Fruit fly (Drosophila melanogaster) whole organism, prepupa: ENCODE results near the gene Nlg4.

Experiments
- Blimp-1 ChIP-seq: fragments of 200-800 bp; sonication (Bioruptor generic); optimal IDR thresholded peaks from 3 replicates; lab custom pipeline; 2017; ENCODE audit warnings: missing biosample characterization, missing genetic modification characterization, mild to moderate bottlenecking, moderate library complexity, missing genetic modification reagents
- CG10631 ChIP-seq: fragments of 200-800 bp; sonication (Bioruptor generic); optimal IDR thresholded peaks from 2 replicates; lab custom pipeline; 2016; ENCODE audit warnings: missing biosample characterization, missing genetic modification characterization
- CG10669 ChIP-seq: fragments of 200-800 bp; sonication (Bioruptor generic); optimal IDR thresholded peaks from 3 replicates; lab custom pipeline; 2018; ENCODE audit warnings: missing biosample characterization, mild to moderate bottlenecking, missing genetic modification characterization, moderate library complexity
- CG11294 ChIP-seq: fragments of 200-800 bp; sonication (Bioruptor generic); IDR thresholded peaks from 2 replicates; pipeline ENCODE4 v1.3.6; 2022; ENCODE audit warnings: missing biosample characterization, missing genetic modification characterization
- CG11762 ChIP-seq: fragments of 200-800 bp; sonication (Bioruptor generic); optimal IDR thresholded peaks from 3 replicates; lab custom pipeline; 2016; ENCODE audit warnings: missing biosample characterization, missing genetic modification characterization; ENCODE audit not compliant: insufficient read depth
- CG15336 ChIP-seq: fragments of 200-800 bp; sonication (Bioruptor generic); IDR thresholded peaks from 2 replicates; pipeline ENCODE4 v1.3.6; 2022; ENCODE audit warnings: missing biosample characterization, missing genetic modification characterization
- CG1621 ChIP-seq: fragments of 200-800 bp; sonication (Bioruptor generic); optimal IDR thresholded peaks from 3 replicates; lab custom pipeline; 2018; ENCODE audit warnings: missing biosample characterization, mild to moderate bottlenecking, missing genetic modification characterization
- CG16779 ChIP-seq: fragments of 200-800 bp; sonication (Bioruptor generic); optimal IDR thresholded peaks from 3 replicates; lab custom pipeline; 2017; ENCODE audit warnings: missing biosample characterization, mild to moderate bottlenecking, missing genetic modification characterization
- CG3032 ChIP-seq: fragments of 200-800 bp; optimal IDR thresholded peaks from 2 replicates; lab custom pipeline; 2019; ENCODE audit warnings: missing biosample characterization, mild to moderate bottlenecking, missing genetic modification characterization, moderate library complexity
- CG31627 ChIP-seq: fragments of 200-800 bp; sonication (Bioruptor generic); optimal IDR thresholded peaks from 3 replicates; lab custom pipeline; 2016; ENCODE audit warnings: missing biosample characterization, missing genetic modification characterization
- CG32006 ChIP-seq: fragments of 200-800 bp; sonication (Bioruptor generic); optimal IDR thresholded peaks from 3 replicates; lab custom pipeline; 2017; ENCODE audit warnings: missing biosample characterization, mild to moderate bottlenecking, missing genetic modification characterization
- CG34406 ChIP-seq: fragments of 200-800 bp; sonication (Bioruptor generic); optimal IDR thresholded peaks from 3 replicates; lab custom pipeline; 2016; ENCODE audit warnings: missing biosample characterization, missing genetic modification characterization
- CG3919 ChIP-seq: fragments of 200-800 bp; sonication (Bioruptor generic); optimal IDR thresholded peaks from 3 replicates; lab custom pipeline; 2016; ENCODE audit warnings: missing biosample characterization, missing genetic modification characterization
- CG4318 ChIP-seq: fragments of 200-800 bp; sonication (Bioruptor generic); optimal IDR thresholded peaks from 3 replicates; lab custom pipeline; 2017; ENCODE audit warnings: missing biosample characterization, mild to moderate bottlenecking, missing genetic modification characterization
- CG6163 ChIP-seq: fragments of 200-800 bp; sonication (Bioruptor generic); IDR thresholded peaks from 3 replicates; pipeline ENCODE4 v1.3.6; 2022; ENCODE audit warnings: missing biosample characterization, missing genetic modification characterization
- CG6792 ChIP-seq: fragments of 200-800 bp; sonication (Bioruptor generic); optimal IDR thresholded peaks from 3 replicates; lab custom pipeline; 2016; ENCODE audit warnings: missing biosample characterization, missing genetic modification characterization
- CG6808 ChIP-seq: fragments of 200-800 bp; sonication (Bioruptor generic); optimal IDR thresholded peaks from 3 replicates; lab custom pipeline; 2017; ENCODE audit warnings: missing biosample characterization, missing genetic modification characterization, mild to moderate bottlenecking, moderate library complexity, missing genetic modification reagents
- CG6854 ChIP-seq: fragments of 200-800 bp; sonication (Bioruptor generic); optimal IDR thresholded peaks from 2 replicates; lab custom pipeline; 2017; ENCODE audit warnings: missing biosample characterization, mild to moderate bottlenecking, missing genetic modification characterization
- CG7368 ChIP-seq: fragments of 200-800 bp; sonication (Bioruptor generic); optimal IDR thresholded peaks from 3 replicates; lab custom pipeline; 2016; ENCODE audit warnings: missing biosample characterization, missing genetic modification characterization
- CG8119 ChIP-seq: fragments of 200-800 bp; sonication (Bioruptor generic); IDR thresholded peaks from 3 replicates; pipeline ENCODE4 v1.3.6; 2022; ENCODE audit warnings: missing biosample characterization, missing genetic modification characterization
- CG8319 ChIP-seq: fragments of 200-800 bp; sonication (Bioruptor generic); optimal IDR thresholded peaks from 3 replicates; lab custom pipeline; 2016; ENCODE audit warnings: missing biosample characterization, missing genetic modification characterization
- CG8632 ChIP-seq: fragments of 200-800 bp; sonication (Bioruptor generic); optimal IDR thresholded peaks from 3 replicates; lab custom pipeline; 2016; ENCODE audit warnings: missing biosample characterization, missing genetic modification characterization
- CG9139 ChIP-seq: fragments of 200-800 bp; sonication (Bioruptor generic); optimal IDR thresholded peaks from 3 replicates; lab custom pipeline; 2017; ENCODE audit warnings: missing biosample characterization, mild to moderate bottlenecking, missing genetic modification characterization
- Eip75B ChIP-seq: fragments of 200-800 bp; sonication (Bioruptor generic); optimal IDR thresholded peaks from 3 replicates; lab custom pipeline; 2016; ENCODE audit warnings: missing biosample characterization, missing genetic modification characterization
- Eip78C ChIP-seq: fragments of 200-800 bp; sonication (Bioruptor generic); peaks from one replicate; lab custom pipeline; 2016; ENCODE audit warnings: missing biosample characterization, missing genetic modification characterization
- Eip93F ChIP-seq: fragments of 200-800 bp; sonication (Bioruptor generic); optimal IDR thresholded peaks from 2 replicates; lab custom pipeline; 2016; ENCODE audit warnings: missing biosample characterization, mild to moderate bottlenecking, missing genetic modification characterization
- Ets21C ChIP-seq: fragments of 200-800 bp; sonication (Bioruptor generic); optimal IDR thresholded peaks from 3 replicates; lab custom pipeline; 2016; ENCODE audit warnings: missing biosample characterization, missing genetic modification characterization
- Ets96B ChIP-seq: fragments of 200-800 bp; optimal IDR thresholded peaks from 2 replicates; lab custom pipeline; 2019; ENCODE audit warnings: missing biosample characterization, mild to moderate bottlenecking, missing genetic modification characterization, moderate library complexity
- Hr39 ChIP-seq: fragments of 200-800 bp; sonication (Bioruptor generic); optimal IDR thresholded peaks from 2 replicates; lab custom pipeline; 2016; ENCODE audit warnings: missing biosample characterization, missing genetic modification characterization
- Hr4 ChIP-seq: fragments of 200-800 bp; sonication (Bioruptor generic); optimal IDR thresholded peaks from 3 replicates; lab custom pipeline; 2016; ENCODE audit warnings: missing biosample characterization, missing genetic modification characterization
- Lpt ChIP-seq: fragments of 200-800 bp; sonication (Bioruptor generic); optimal IDR thresholded peaks from 3 replicates; lab custom pipeline; 2016; ENCODE audit warnings: missing biosample characterization, missing genetic modification characterization
- Met ChIP-seq: fragments of 200-800 bp; sonication (Bioruptor generic); optimal IDR thresholded peaks from 3 replicates; lab custom pipeline; 2016; ENCODE audit warnings: missing biosample characterization, missing genetic modification characterization
- OdsH ChIP-seq: fragments of 200-800 bp; sonication (Bioruptor generic); optimal IDR thresholded peaks from 3 replicates; lab custom pipeline; 2016; ENCODE audit warnings: missing biosample characterization, missing genetic modification characterization
- Smox ChIP-seq: fragments of 200-800 bp; sonication (Bioruptor generic); optimal IDR thresholded peaks from 3 replicates; lab custom pipeline; 2016; ENCODE audit warnings: missing biosample characterization, missing genetic modification characterization
- Sox102F ChIP-seq: fragments of 200-800 bp; sonication (Bioruptor generic); optimal IDR thresholded peaks from 2 replicates; lab custom pipeline; 2016; ENCODE audit warnings: missing biosample characterization, mild to moderate bottlenecking, missing genetic modification characterization
- Sox14 ChIP-seq: fragments of 200-800 bp; sonication (Bioruptor generic); optimal IDR thresholded peaks from 3 replicates; lab custom pipeline; 2016; ENCODE audit warnings: missing biosample characterization, missing genetic modification characterization
- achi ChIP-seq: fragments of 200-800 bp; sonication (Bioruptor generic); optimal IDR thresholded peaks from 3 replicates; lab custom pipeline; 2016; ENCODE audit warnings: missing biosample characterization, missing genetic modification characterization
- acj6 ChIP-seq: fragments of 200-800 bp; sonication (Bioruptor generic); optimal IDR thresholded peaks from 3 replicates; lab custom pipeline; 2016; ENCODE audit warnings: missing biosample characterization, missing genetic modification characterization
- cyc ChIP-seq: fragments of 200-800 bp; sonication (Bioruptor generic); optimal IDR thresholded peaks from 3 replicates; lab custom pipeline; 2016; ENCODE audit warnings: missing biosample characterization, missing genetic modification characterization
- dac ChIP-seq: fragments of 200-800 bp; sonication (Bioruptor generic); optimal IDR thresholded peaks from 2 replicates; lab custom pipeline; 2017; ENCODE audit warnings: missing biosample characterization, mild to moderate bottlenecking, missing genetic modification characterization
- dsx ChIP-seq: fragments of 200-800 bp; optimal IDR thresholded peaks from 3 replicates; lab custom pipeline; 2019; ENCODE audit warnings: missing biosample characterization, mild to moderate bottlenecking, missing genetic modification characterization, moderate library complexity; ENCODE audit not compliant: poor library complexity, severe bottlenecking
- eg ChIP-seq: fragments of 200-800 bp; sonication (Bioruptor generic); IDR thresholded peaks from 3 replicates; pipeline ENCODE4 v1.3.6; 2022; ENCODE audit warnings: missing biosample characterization, missing genetic modification characterization
- esn ChIP-seq: fragments of 200-800 bp; sonication (Bioruptor generic); optimal IDR thresholded peaks from 2 replicates; lab custom pipeline; 2016; ENCODE audit warnings: missing biosample characterization, mild to moderate bottlenecking, missing genetic modification characterization, moderate library complexity
- fd59A ChIP-seq: fragments of 200-800 bp; sonication (Bioruptor generic); optimal IDR thresholded peaks from 2 replicates; lab custom pipeline; 2017; ENCODE audit warnings: missing biosample characterization, mild to moderate bottlenecking, missing genetic modification characterization, missing genetic modification reagents
- fd85E ChIP-seq: fragments of 200-800 bp; sonication (Bioruptor generic); optimal IDR thresholded peaks from 3 replicates; lab custom pipeline; 2016; ENCODE audit warnings: missing biosample characterization, missing genetic modification characterization
- net ChIP-seq: fragments of 200-800 bp; sonication (Bioruptor generic); optimal IDR thresholded peaks from 3 replicates; lab custom pipeline; 2016; ENCODE audit warnings: missing biosample characterization, missing genetic modification characterization
- pdm3 ChIP-seq: fragments of 200-800 bp; sonication (Bioruptor generic); optimal IDR thresholded peaks from 3 replicates; lab custom pipeline; 2016; ENCODE audit warnings: missing biosample characterization, missing genetic modification characterization
- salr ChIP-seq, 2 experiments: fragments of 200-800 bp; sonication (Bioruptor generic); optimal IDR thresholded peaks; 3 replicates each; lab custom pipeline; 2016 to 2018; ENCODE audit warnings: missing biosample characterization in 2 of 2, missing genetic modification characterization in 2 of 2, mild to moderate bottlenecking in 1 of 2
- spab ChIP-seq: fragments of 200-800 bp; sonication (Bioruptor generic); optimal IDR thresholded peaks from 2 replicates; lab custom pipeline; 2017; ENCODE audit warnings: missing biosample characterization, mild to moderate bottlenecking, missing genetic modification characterization, missing genetic modification reagents
- ss ChIP-seq, 2 experiments: fragments of 200-800 bp; sonication (Bioruptor generic); optimal IDR thresholded peaks; 2 replicates in 1 of 2; 3 replicates in 1 of 2; lab custom pipeline; 2017 to 2018; ENCODE audit warnings: mild to moderate bottlenecking in 2 of 2, missing biosample characterization in 2 of 2, missing genetic modification characterization in 2 of 2, moderate library complexity in 1 of 2
- svp ChIP-seq: fragments of 200-800 bp; sonication (Bioruptor generic); peaks from one replicate; lab custom pipeline; 2016; ENCODE audit warnings: missing biosample characterization, missing genetic modification characterization
- topi ChIP-seq: fragments of 200-800 bp; sonication (Bioruptor generic); optimal IDR thresholded peaks from 3 replicates; lab custom pipeline; 2016; ENCODE audit warnings: missing biosample characterization, missing genetic modification characterization
- vri ChIP-seq: fragments of 200-800 bp; sonication (Bioruptor generic); optimal IDR thresholded peaks from 3 replicates; lab custom pipeline; 2016; ENCODE audit warnings: missing biosample characterization, mild to moderate bottlenecking, missing genetic modification characterization

Gene Nlg4

dm6 chr3R:20264770-20265169 lies 60.2 kb downstream of the Nlg4 start:
- TF ChIP-seq Ets21C (GFP tag; lab: Kevin White, UChicago) (no peak), CG6792 (GFP tag; lab: Kevin White, UChicago) (no peak), CG6808 (GFP tag; lab: Kevin White, UChicago) (peak; percentile 43), CG11762 (GFP tag; lab: Kevin White, UChicago) (no peak), CG34406 (GFP tag; lab: Kevin White, UChicago) (no peak), CG10669 (GFP tag; lab: Kevin White, UChicago) (peak; percentile 18), Lpt (GFP tag; lab: Kevin White, UChicago) (no peak), dsx (GFP tag; lab: Kevin White, UChicago) (no peak), Ets96B (no peak), Sox14 (GFP tag; lab: Kevin White, UChicago) (no peak), CG8319 (no peak), Smox (GFP tag; lab: Kevin White, UChicago) (no peak), net (GFP tag; lab: Kevin White, UChicago) (no peak), CG16779 (tag; lab: Kevin White, UChicago) (no peak), spab (GFP tag; lab: Kevin White, UChicago) (no peak), CG7368 (no peak), acj6 (no peak), CG10631 (no peak), CG9139 (peak; percentile 33), CG6854 (GFP tag; lab: Kevin White, UChicago) (no peak), topi (no peak), Blimp-1 (GFP tag; lab: Kevin White, UChicago) (no peak), CG3919 (GFP tag; lab: Kevin White, UChicago) (no peak), CG32006 (no peak), CG3032 (tag; lab: Kevin White, UChicago) (peak; percentile 30), vri (GFP tag; lab: Kevin White, UChicago) (peak; percentile 30), Met (GFP tag; lab: Kevin White, UChicago) (no peak), dac (GFP tag; lab: Kevin White, UChicago) (no peak), fd85E (GFP tag; lab: Kevin White, UChicago) (no peak), salr (GFP tag; optimal IDR thresholded peaks at IDR 0.05; lab: Kevin White, UChicago) (no peak), CG8119 (GFP tag; lab: Robert Waterston, UW) (no peak; the same call in 1 of the 3 replicates), Hr39 (GFP tag; lab: Kevin White, UChicago) (no peak), pdm3 (GFP tag; lab: Kevin White, UChicago) (peak; percentile 6), cyc (GFP tag; lab: Kevin White, UChicago) (no peak), CG1621 (tag; lab: Kevin White, UChicago) (no peak), Hr4 (no peak), Eip78C (GFP tag; lab: Kevin White, UChicago) (peak; percentile 72), CG6163 (GFP tag; lab: Robert Waterston, UW) (peak; percentile 60; the same call in 1 of the 3 replicates), CG4318 (GFP tag; lab: Kevin White, UChicago) (no peak), Eip75B (GFP tag; lab: Kevin White, UChicago) (no peak), CG11294 (GFP tag; lab: Robert Waterston, UW) (peak; percentile 34; the same call in 1 of the 2 replicates), esn (GFP tag; lab: Kevin White, UChicago) (no peak), CG31627 (GFP tag; lab: Kevin White, UChicago) (no peak), OdsH (no peak), CG8632 (GFP tag; lab: Kevin White, UChicago) (no peak), svp (peak; percentile 76), achi (no peak), Eip93F (GFP tag; lab: Kevin White, UChicago) (peak; percentile 34), eg (GFP tag; lab: Robert Waterston, UW) (0 out of 3 replicates have a peak, but pooled peaks have one; percentile 26), CG15336 (no peak), fd59A (GFP tag; lab: Kevin White, UChicago) (no peak), ss (GFP tag; optimal IDR thresholded peaks at IDR 0.05; lab: Kevin White, UChicago) (no peak), Sox102F (GFP tag; lab: Kevin White, UChicago) (no peak)
